Worm (Caenorhabditis elegans): Measurements from ENCODE around the gene T19D7.7.
A peak's percentile ranks its signal among the peaks of the same experiment; 100 is the strongest.

The T19D7.7 gene

ce11 chrX:642817-643216 lies 38.0 kb downstream of the T19D7.7 start:
- no peak for TF ChIP-seq ztf-4 (tag; optimal IDR thresholded peaks at IDR 0.05)
- TF ChIP-seq nhr-28 (tag; optimal IDR thresholded peaks at IDR 0.05): no peak
- no peak for TF ChIP-seq nfya-1 (tag; optimal IDR thresholded peaks at IDR 0.05; ENCODE audit: insufficient read depth)
- TF ChIP-seq nhr-77 (tag; optimal IDR thresholded peaks at IDR 0.05): no peak
- peak; percentile 50 for TF ChIP-seq elt-2 (tag; optimal IDR thresholded peaks at IDR 0.05)
- no peak for TF ChIP-seq snpc-4 (tag; optimal IDR thresholded peaks at IDR 0.05)
- TF ChIP-seq unc-62 (GFP tag; optimal IDR thresholded peaks at IDR 0.05): no peak

- TF ChIP-seq hmg-11 (tag; optimal IDR thresholded peaks at IDR 0.05) (no peak), pha-4 (tag; optimal IDR thresholded peaks at IDR 0.05) (no peak), lsy-12 (tag; optimal IDR thresholded peaks at IDR 0.05) (no peak), nhr-23 (tag; optimal IDR thresholded peaks at IDR 0.05) (no peak), nhr-77 (tag; optimal IDR thresholded peaks at IDR 0.05) (no peak), eor-1 (tag; optimal IDR thresholded peaks at IDR 0.05) (no peak), tbx-2 (tag; optimal IDR thresholded peaks at IDR 0.05) (no peak), snpc-4 (tag; optimal IDR thresholded peaks at IDR 0.05) (no peak), ZK546.5 (tag; optimal IDR thresholded peaks at IDR 0.05) (no peak), mml-1 (tag; optimal IDR thresholded peaks at IDR 0.05) (no peak), ceh-28 (tag; optimal IDR thresholded peaks at IDR 0.05) (no peak), unc-62 (GFP tag; optimal IDR thresholded peaks at IDR 0.05) (no peak), jun-1 (tag; optimal IDR thresholded peaks at IDR 0.05) (no peak), elt-3 (tag; optimal IDR thresholded peaks at IDR 0.05) (no peak), mdl-1 (tag; optimal IDR thresholded peaks at IDR 0.05) (no peak), egl-27 (tag; optimal IDR thresholded peaks at IDR 0.05) (no peak), nhr-25 (tag; optimal IDR thresholded peaks at IDR 0.05) (no peak), R02D3.7 (tag; optimal IDR thresholded peaks at IDR 0.05) (no peak)
Measured at ce11 chrX:641440-641839, 39.4 kb downstream of the T19D7.7 start, which contains the start of gene M6.11. M6.11 (minus strand) TSS chrX:641540.

- peak; percentile 63 for TF ChIP-seq elt-2 (tag; optimal IDR thresholded peaks at IDR 0.05)
- no peak for TF ChIP-seq ama-1 (optimal IDR thresholded peaks at IDR 0.05)
Measured at ce11 chrX:637588-637987, 43.2 kb downstream of the T19D7.7 start.

- TF ChIP-seq ceh-16 (tag; optimal IDR thresholded peaks at IDR 0.05) (no peak), ama-1 (optimal IDR thresholded peaks at IDR 0.05) (no peak), nhr-23 (tag; optimal IDR thresholded peaks at IDR 0.05) (no peak), snpc-4 (tag; optimal IDR thresholded peaks at IDR 0.05) (no peak), hmg-11 (tag; optimal IDR thresholded peaks at IDR 0.05) (no peak), nhr-25 (tag; optimal IDR thresholded peaks at IDR 0.05) (no peak), tbx-2 (tag; optimal IDR thresholded peaks at IDR 0.05) (no peak), elt-3 (tag; optimal IDR thresholded peaks at IDR 0.05) (no peak), sea-2 (GFP tag; optimal IDR thresholded peaks at IDR 0.05) (no peak), unc-39 (tag; optimal IDR thresholded peaks at IDR 0.05) (no peak), ceh-28 (tag; optimal IDR thresholded peaks at IDR 0.05) (no peak), nhr-43 (tag; optimal IDR thresholded peaks at IDR 0.05; ENCODE audit: poor library complexity, severe bottlenecking) (no peak), ZK546.5 (tag; optimal IDR thresholded peaks at IDR 0.05) (no peak), elt-1 (tag; optimal IDR thresholded peaks at IDR 0.05) (no peak), fkh-2 (tag; optimal IDR thresholded peaks at IDR 0.05) (no peak), lsy-12 (tag; optimal IDR thresholded peaks at IDR 0.05) (no peak), ztf-4 (tag; optimal IDR thresholded peaks at IDR 0.05) (no peak), elt-2 (tag; optimal IDR thresholded peaks at IDR 0.05) (no peak)
Measured at ce11 chrX:636893-637292, 43.9 kb downstream of the T19D7.7 start, which contains the start of gene pha-2. pha-2 (minus strand) TSS chrX:636993.

- no peak for TF ChIP-seq fkh-2 (tag; optimal IDR thresholded peaks at IDR 0.05)
- no peak for TF ChIP-seq daf-12 (tag; optimal IDR thresholded peaks at IDR 0.05)
- no peak for TF ChIP-seq egl-5 (tag; optimal IDR thresholded peaks at IDR 0.05)
- no peak for TF ChIP-seq fkh-10 (GFP tag; optimal IDR thresholded peaks at IDR 0.05)
Measured at ce11 chrX:629134-629533, 51.7 kb downstream of the T19D7.7 start, which contains the start of gene M6.4. M6.4 (plus strand) TSS chrX:629188.
